Fruit fly (Drosophila melanogaster) Kc167 (cell line): Measurements from ENCODE around the gene Sry-alpha.

ENCODE experiments used
- Myc ChIP-seq: fragments of >200 bp; optimal IDR thresholded peaks from 2 replicates; lab custom pipeline; 2017; ENCODE audit warnings: missing external identifiers
- Sin3A ChIP-seq: fragments of >200 bp; optimal IDR thresholded peaks from 2 replicates; lab custom pipeline; 2018; ENCODE audit warnings: missing external identifiers
- h ChIP-seq: fragments of >200 bp; optimal IDR thresholded peaks from 3 replicates; lab custom pipeline; 2018; ENCODE audit warnings: missing external identifiers
- insv ChIP-seq: fragments of >200 bp; optimal IDR thresholded peaks from 3 replicates; lab custom pipeline; 2018; ENCODE audit warnings: missing external identifiers
- psq ChIP-seq: fragments of >200 bp; optimal IDR thresholded peaks from 2 replicates; lab custom pipeline; 2017; ENCODE audit warnings: missing external identifiers
- ttk ChIP-seq: sonication (Bioruptor generic); optimal IDR thresholded peaks from 2 replicates; lab custom pipeline; 2017; ENCODE audit warnings: missing external identifiers

Sry-alpha gene

dm6 chr3R:30038628-30039027 is 891 bp upstream of the Sry-alpha start, which contains the start of gene janB:
janB (minus strand) TSS chr3R:30038728.
- TF ChIP-seq insv (lab: Kevin White, UChicago) (no peak), h (lab: Kevin White, UChicago) (no peak), Myc (lab: Kevin White, UChicago) (no peak), psq (no peak), ttk (lab: Kevin White, UChicago) (no peak), Sin3A (lab: Kevin White, UChicago) (no peak)

- TF ChIP-seq Myc (lab: Kevin White, UChicago) (no peak), insv (lab: Kevin White, UChicago) (no peak), psq (no peak), h (lab: Kevin White, UChicago) (no peak), Sin3A (lab: Kevin White, UChicago) (no peak), ttk (lab: Kevin White, UChicago) (no peak)
These were observed 1.4 kb downstream of the Sry-alpha start for dm6 chr3R:30040879-30041278.

- no peak for TF ChIP-seq Sin3A (lab: Kevin White, UChicago)
- no peak for TF ChIP-seq h (lab: Kevin White, UChicago)
- TF ChIP-seq ttk (lab: Kevin White, UChicago) = no peak
- no peak for TF ChIP-seq insv (lab: Kevin White, UChicago)
- no peak for TF ChIP-seq psq
- no peak for TF ChIP-seq Myc (lab: Kevin White, UChicago)
These were observed 3.7 kb downstream of the Sry-alpha start, which contains the start of gene Sry-delta for dm6 chr3R:30043139-30043744. Sry-delta (plus strand) TSS chr3R:30043341.

dm6 chr3R:30046029-30047001 is 6.8 kb downstream of the Sry-alpha start, which contains the start of the genes RpL32 and CG7943:
RpL32 (minus strand) TSS chr3R:30046161.
CG7943 (plus strand) TSS chr3R:30046470.
- no peak for TF ChIP-seq psq
- no peak for TF ChIP-seq h (lab: Kevin White, UChicago)
- no peak for TF ChIP-seq ttk (lab: Kevin White, UChicago)

dm6 chr3R:30050448-30050847 is 10.9 kb downstream of the Sry-alpha start:
- TF ChIP-seq ttk (lab: Kevin White, UChicago) (no peak), insv (lab: Kevin White, UChicago) (no peak), psq (no peak), h (lab: Kevin White, UChicago) (no peak), Myc (lab: Kevin White, UChicago) (no peak), Sin3A (lab: Kevin White, UChicago) (no peak)

dm6 chr3R:30051933-30052332 is 12.4 kb downstream of the Sry-alpha start, which contains the start of gene CG15528:
CG15528 (minus strand) TSS chr3R:30052112.
- TF ChIP-seq Myc (lab: Kevin White, UChicago) (no peak), ttk (lab: Kevin White, UChicago) (no peak), Sin3A (lab: Kevin White, UChicago) (no peak), insv (lab: Kevin White, UChicago) (no peak), h (lab: Kevin White, UChicago) (no peak), psq (no peak)

dm6 chr3R:30052455-30053046 is 13.0 kb downstream of the Sry-alpha start, which contains the start of gene Jasper:
Jasper (plus strand) TSS chr3R:30052514.
- TF ChIP-seq Myc (lab: Kevin White, UChicago) (no peak), h (lab: Kevin White, UChicago) (no peak), ttk (lab: Kevin White, UChicago) (no peak), insv (lab: Kevin White, UChicago) (no peak), psq (no peak), Sin3A (lab: Kevin White, UChicago) (no peak)

dm6 chr3R:30055915-30056544 is 16.5 kb downstream of the Sry-alpha start, which contains the start of the genes Rpp14b and spn-A:
Rpp14b (plus strand) TSS chr3R:30055957.
spn-A (minus strand) TSS chr3R:30056037.
- TF ChIP-seq h (lab: Kevin White, UChicago) (peak; percentile 26), insv (lab: Kevin White, UChicago) (peak; percentile 11), psq (no peak)

- TF ChIP-seq insv (lab: Kevin White, UChicago) (no peak), ttk (lab: Kevin White, UChicago) (no peak), Sin3A (lab: Kevin White, UChicago) (no peak), psq (no peak), Myc (lab: Kevin White, UChicago) (no peak)
These were observed 17.1 kb downstream of the Sry-alpha start, which contains the start of the genes CG7950 and Rpp14a for dm6 chr3R:30056592-30057135. CG7950 (plus strand) TSS chr3R:30056859. Rpp14a (plus strand) TSS chr3R:30056859.

dm6 chr3R:30058057-30058868 is 18.7 kb downstream of the Sry-alpha start, which contains the start of gene sima:
sima (plus strand) TSS chr3R:30058311.
- TF ChIP-seq psq = peak; percentile 93
- no peak for TF ChIP-seq Sin3A (lab: Kevin White, UChicago)
